Worm (Caenorhabditis elegans): ENCODE results near the gene zim-2.

- TF ChIP-seq ceh-82 (tag; optimal IDR thresholded peaks at IDR 0.05) (no peak), dpl-1 (GFP tag; optimal IDR thresholded peaks at IDR 0.05) (no peak), unc-62 (GFP tag; optimal IDR thresholded peaks at IDR 0.05 in 1 of 2) (peak in 1 of 2 experiments; percentile 43), unc-62 (tag; optimal IDR thresholded peaks at IDR 0.05) (no peak), nhr-77 (tag; optimal IDR thresholded peaks at IDR 0.05) (no peak), lin-39 (tag; optimal IDR thresholded peaks at IDR 0.05) (no peak), nhr-6 (tag; optimal IDR thresholded peaks at IDR 0.05) (no peak), lsy-2 (tag; optimal IDR thresholded peaks at IDR 0.05) (no peak), sdz-12 (GFP tag; optimal IDR thresholded peaks at IDR 0.05) (no peak), aly-2 (tag; optimal IDR thresholded peaks at IDR 0.05) (no peak), lin-38 (GFP tag; IDR thresholded peaks at IDR 0.05) (no peak), snpc-4 (tag; optimal IDR thresholded peaks at IDR 0.05) (no peak), dve-1 (tag; optimal IDR thresholded peaks at IDR 0.05; ENCODE audit: insufficient read depth) (no peak), madf-5 (GFP tag; IDR thresholded peaks at IDR 0.05) (no peak), nhr-28 (tag; optimal IDR thresholded peaks at IDR 0.05) (no peak)
Observed at ce11 chrIV:10554947-10555346, at the start of gene zim-2.
